Worm (Caenorhabditis elegans): Measurements from ENCODE around the gene gdi-1.

Gene gdi-1

ce11 chrIV:14816288-14816687, 23.6 kb upstream of the gdi-1 start, which contains the start of gene Y57G11C.46:
Y57G11C.46 (minus strand) TSS chrIV:14816388.
- no peak for TF ChIP-seq snpc-4 (tag; optimal IDR thresholded peaks at IDR 0.05)
- TF ChIP-seq lin-39 (tag; optimal IDR thresholded peaks at IDR 0.05) = no peak
- no peak for TF ChIP-seq unc-62 (GFP tag; optimal IDR thresholded peaks at IDR 0.05)
- TF ChIP-seq ZK546.5 (tag; optimal IDR thresholded peaks at IDR 0.05) = no peak
- no peak for TF ChIP-seq nhr-12 (tag; optimal IDR thresholded peaks at IDR 0.05)
- no peak for TF ChIP-seq sma-3 (GFP tag; optimal IDR thresholded peaks at IDR 0.05)
- no peak for TF ChIP-seq ztf-1 (GFP tag; conservative IDR thresholded peaks at IDR 0.05)
- TF ChIP-seq ztf-4 (tag; optimal IDR thresholded peaks at IDR 0.05) = no peak
- no peak for TF ChIP-seq nhr-25 (tag; optimal IDR thresholded peaks at IDR 0.05)
- no peak for TF ChIP-seq aly-2 (tag; optimal IDR thresholded peaks at IDR 0.05)
- no peak for TF ChIP-seq nhr-23 (tag; optimal IDR thresholded peaks at IDR 0.05)
- TF ChIP-seq ceh-82 (tag; optimal IDR thresholded peaks at IDR 0.05) = no peak

- TF ChIP-seq elt-1 (tag; optimal IDR thresholded peaks at IDR 0.05) = no peak
- no peak for TF ChIP-seq aly-2 (tag; optimal IDR thresholded peaks at IDR 0.05)
- TF ChIP-seq blmp-1 (tag; optimal IDR thresholded peaks at IDR 0.05; ENCODE audit: insufficient read depth) = no peak
- TF ChIP-seq mbf-1 (tag; optimal IDR thresholded peaks at IDR 0.05) = no peak
- TF ChIP-seq gmeb-1 (tag; optimal IDR thresholded peaks at IDR 0.05) = no peak
Observed at ce11 chrIV:14806903-14807302, 14.2 kb upstream of the gdi-1 start, which contains the start of gene oig-5. oig-5 (plus strand) TSS chrIV:14807203.

ce11 chrIV:14802316-14802715, 9.6 kb upstream of the gdi-1 start, which contains the start of gene Y57G11C.1142:
Y57G11C.1142 (plus strand) TSS chrIV:14802616.
- TF ChIP-seq nhr-129 (tag; optimal IDR thresholded peaks at IDR 0.05) (no peak), lin-13 (GFP tag; optimal IDR thresholded peaks at IDR 0.05) (no peak), ztf-4 (tag; optimal IDR thresholded peaks at IDR 0.05) (no peak), mbf-1 (tag; optimal IDR thresholded peaks at IDR 0.05) (no peak), ceh-82 (tag; optimal IDR thresholded peaks at IDR 0.05) (no peak), fos-1 (tag; optimal IDR thresholded peaks at IDR 0.05) (no peak), lin-39 (tag; optimal IDR thresholded peaks at IDR 0.05) (no peak)

ce11 chrIV:14800931-14801330, 8.2 kb upstream of the gdi-1 start:
- TF ChIP-seq lin-11 (tag; optimal IDR thresholded peaks at IDR 0.05) (no peak), alr-1 (tag; optimal IDR thresholded peaks at IDR 0.05) (no peak), unc-55 (GFP tag; optimal IDR thresholded peaks at IDR 0.05) (no peak), mab-5 (tag; optimal IDR thresholded peaks at IDR 0.05) (no peak), ztf-4 (tag; optimal IDR thresholded peaks at IDR 0.05) (no peak)

ce11 chrIV:14799186-14799585, 6.5 kb upstream of the gdi-1 start, which contains the start of gene Y57G11C.14:
Y57G11C.14 (plus strand) TSS chrIV:14799311.
- TF ChIP-seq lsy-2 (tag; optimal IDR thresholded peaks at IDR 0.05) (no peak), ZK546.5 (tag; optimal IDR thresholded peaks at IDR 0.05) (no peak), F13H6.1 (tag; optimal IDR thresholded peaks at IDR 0.05) (no peak)

ce11 chrIV:14797849-14798248, 5.2 kb upstream of the gdi-1 start, which contains the start of gene arl-8:
arl-8 (plus strand) TSS chrIV:14798149.
- TF ChIP-seq unc-39 (tag; optimal IDR thresholded peaks at IDR 0.05) = no peak
- peak; percentile 17 for TF ChIP-seq ama-1 (optimal IDR thresholded peaks at IDR 0.05)

ce11 chrIV:14797354-14797753, 4.7 kb upstream of the gdi-1 start, which contains the start of the genes Y57G11C.1147 and nuo-3:
Y57G11C.1147 (minus strand) TSS chrIV:14797514.
nuo-3 (minus strand) TSS chrIV:14797544.
- TF ChIP-seq aly-2 (tag; optimal IDR thresholded peaks at IDR 0.05) = no peak
- no peak for TF ChIP-seq mbf-1 (tag; optimal IDR thresholded peaks at IDR 0.05)
- TF ChIP-seq R02D3.7 (tag; optimal IDR thresholded peaks at IDR 0.05) = peak; percentile 10
- peak; percentile 22 for TF ChIP-seq C34F6.9 (tag; optimal IDR thresholded peaks at IDR 0.05)
- TF ChIP-seq lin-11 (tag; optimal IDR thresholded peaks at IDR 0.05) = peak; percentile 3
- TF ChIP-seq nhr-129 (tag; optimal IDR thresholded peaks at IDR 0.05) = peak; percentile 22
- TF ChIP-seq unc-55 (GFP tag; optimal IDR thresholded peaks at IDR 0.05) = peak; percentile 55

All from whole organism, L2 larva.